Fruit fly (Drosophila melanogaster) whole organism, embryonic: Measurements from ENCODE around the gene CAH3.

ENCODE experiments used
- Abd-B ChIP-seq: fragments of 200-800 bp; sonication (Bioruptor generic); optimal IDR thresholded peaks from 2 replicates; lab custom pipeline; 2018; ENCODE audit warnings: missing biosample characterization, mild to moderate bottlenecking, missing genetic modification characterization, moderate library complexity
- BEAF-32 ChIP-seq: fragments of 200-800 bp; sonication (Bioruptor generic); optimal IDR thresholded peaks from 3 replicates; lab custom pipeline; 2017; ENCODE audit warnings: missing biosample characterization, missing genetic modification characterization, mild to moderate bottlenecking, moderate library complexity, missing genetic modification reagents
- CG10543 ChIP-seq: fragments of 200-800 bp; sonication (Bioruptor generic); optimal IDR thresholded peaks from 3 replicates; lab custom pipeline; 2017; ENCODE audit warnings: missing biosample characterization, mild to moderate bottlenecking, missing genetic modification characterization, moderate library complexity
- CG17361 ChIP-seq: fragments of 200-800 bp; sonication (Bioruptor generic); IDR thresholded peaks from 3 replicates; pipeline ENCODE4 v1.3.6; 2022; ENCODE audit warnings: missing biosample characterization, missing genetic modification characterization
- CG32532 ChIP-seq: fragments of 200-800 bp; sonication (Bioruptor generic); IDR thresholded peaks from 2 replicates; pipeline ENCODE4 v1.3.6; 2022; ENCODE audit warnings: missing biosample characterization, missing genetic modification characterization
- CG6854 ChIP-seq: fragments of 200-800 bp; sonication (Bioruptor generic); optimal IDR thresholded peaks from 3 replicates; lab custom pipeline; 2017; ENCODE audit warnings: missing biosample characterization, mild to moderate bottlenecking, missing genetic modification characterization
- CG9215 ChIP-seq: fragments of 200-800 bp; sonication (Bioruptor generic); IDR thresholded peaks from 2 replicates; pipeline ENCODE4 v1.3.6; 2022; ENCODE audit warnings: missing biosample characterization, missing genetic modification characterization
- CG9437 ChIP-seq: fragments of 200-800 bp; sonication (Bioruptor generic); optimal IDR thresholded peaks from 2 replicates; lab custom pipeline; 2018; ENCODE audit warnings: missing biosample characterization, mild to moderate bottlenecking, missing genetic modification characterization
- CG9797 ChIP-seq: fragments of 200-800 bp; sonication (Bioruptor generic); optimal IDR thresholded peaks from 3 replicates; lab custom pipeline; 2018; ENCODE audit warnings: missing biosample characterization, mild to moderate bottlenecking, missing genetic modification characterization
- Chrac-16 ChIP-seq: fragments of 200-800 bp; sonication (Bioruptor generic); optimal IDR thresholded peaks from 3 replicates; lab custom pipeline; 2016; ENCODE audit warnings: missing biosample characterization, missing genetic modification characterization
- Dip2 ChIP-seq: fragments of 200-800 bp; sonication (Bioruptor generic); IDR thresholded peaks from 2 replicates; pipeline ENCODE4 v1.3.6; 2022; ENCODE audit warnings: missing biosample characterization, missing genetic modification characterization
- GATAe ChIP-seq: fragments of 200-800 bp; sonication (Bioruptor generic); conservative IDR thresholded peaks from 2 replicates; pipeline ENCODE4 v1.3.6; 2022; ENCODE audit warnings: missing biosample characterization, missing genetic modification characterization
- Gsc ChIP-seq: fragments of 200-800 bp; sonication (Bioruptor generic); IDR thresholded peaks from 2 replicates; pipeline ENCODE4 v1.3.6; 2022; ENCODE audit warnings: missing biosample characterization, missing genetic modification characterization
- HLH3B ChIP-seq: fragments of 200-800 bp; sonication (Bioruptor generic); IDR thresholded peaks from 2 replicates; pipeline ENCODE4 v1.3.6; 2022; ENCODE audit warnings: missing biosample characterization, missing genetic modification characterization
- HmgD ChIP-seq: fragments of 200-800 bp; sonication (Bioruptor generic); optimal IDR thresholded peaks from 3 replicates; lab custom pipeline; 2016; ENCODE audit warnings: missing biosample characterization, missing genetic modification characterization
- Hmx ChIP-seq: fragments of 200-800 bp; sonication (Bioruptor generic); optimal IDR thresholded peaks from 2 replicates; lab custom pipeline; 2016; ENCODE audit warnings: missing biosample characterization, missing genetic modification characterization
- Hr3 ChIP-seq: fragments of 200-800 bp; sonication (Bioruptor generic); optimal IDR thresholded peaks from 3 replicates; lab custom pipeline; 2016; ENCODE audit warnings: missing biosample characterization, missing genetic modification characterization
- Hsf ChIP-seq: fragments of 200-800 bp; sonication (Bioruptor generic); optimal IDR thresholded peaks from 3 replicates; lab custom pipeline; 2016; ENCODE audit warnings: missing biosample characterization, missing genetic modification characterization
- MBD-R2 ChIP-seq: fragments of 200-800 bp; sonication (Bioruptor generic); IDR thresholded peaks from 2 replicates; pipeline ENCODE4 v1.3.6; 2022; ENCODE audit warnings: missing biosample characterization, missing genetic modification characterization
- Usf ChIP-seq: fragments of 200-800 bp; sonication (Bioruptor generic); optimal IDR thresholded peaks from 2 replicates; lab custom pipeline; 2017; ENCODE audit warnings: missing genotype, missing biosample characterization, missing genetic modification characterization
- amos ChIP-seq: fragments of 200-800 bp; sonication (Bioruptor generic); IDR thresholded peaks from 2 replicates; pipeline ENCODE4 v1.3.6; 2022; ENCODE audit warnings: missing biosample characterization, missing genetic modification characterization; ENCODE audit not compliant: partially characterized antibody
- ap ChIP-seq: fragments of 200-800 bp; sonication (Bioruptor generic); IDR thresholded peaks from 2 replicates; pipeline ENCODE4 v1.3.6; 2022; ENCODE audit warnings: missing biosample characterization, missing genetic modification characterization
- ara ChIP-seq: fragments of 200-800 bp; sonication (Bioruptor generic); IDR thresholded peaks from 2 replicates; pipeline ENCODE4 v1.3.6; 2022; ENCODE audit warnings: missing biosample characterization, missing genetic modification characterization
- cato ChIP-seq: fragments of 200-800 bp; sonication (Bioruptor generic); optimal IDR thresholded peaks from 2 replicates; lab custom pipeline; 2016; ENCODE audit warnings: missing biosample characterization, missing genetic modification characterization, borderline replicate concordance
- chif ChIP-seq, 2 experiments: fragments of 200-800 bp; sonication (Bioruptor generic); optimal IDR thresholded peaks; 3 replicates each; lab custom pipeline; 2016; ENCODE audit warnings: missing biosample characterization in 2 of 2, missing genetic modification characterization in 2 of 2
- corto ChIP-seq: fragments of 200-800 bp; sonication (Bioruptor generic); optimal IDR thresholded peaks from 2 replicates; lab custom pipeline; 2016; ENCODE audit warnings: missing biosample characterization, mild to moderate bottlenecking, missing genetic modification characterization, moderate library complexity
- crc ChIP-seq: fragments of 200-800 bp; sonication (Bioruptor generic); optimal IDR thresholded peaks from 2 replicates; lab custom pipeline; 2016; ENCODE audit warnings: missing biosample characterization, missing genetic modification characterization
- dmrt11E ChIP-seq: fragments of 200-800 bp; sonication (Bioruptor generic); optimal IDR thresholded peaks from 3 replicates; lab custom pipeline; 2018; ENCODE audit warnings: missing biosample characterization, mild to moderate bottlenecking, missing genetic modification characterization, moderate library complexity
- emc ChIP-seq: fragments of 200-800 bp; sonication (Bioruptor generic); optimal IDR thresholded peaks from 2 replicates; lab custom pipeline; 2016; ENCODE audit warnings: missing biosample characterization, missing genetic modification characterization
- ems ChIP-seq: fragments of 200-800 bp; sonication (Bioruptor generic); optimal IDR thresholded peaks from 3 replicates; lab custom pipeline; 2016; ENCODE audit warnings: missing biosample characterization, missing genetic modification characterization
- esg ChIP-seq: fragments of 200-800 bp; sonication (Bioruptor generic); conservative IDR thresholded peaks from 2 replicates; pipeline ENCODE4 v1.3.6; 2022; ENCODE audit warnings: missing biosample characterization, missing genetic modification characterization
- fd102C ChIP-seq: fragments of 200-800 bp; sonication (Bioruptor generic); optimal IDR thresholded peaks from 2 replicates; lab custom pipeline; 2018; ENCODE audit warnings: missing biosample characterization, mild to moderate bottlenecking, missing genetic modification characterization, moderate library complexity
- fd64A ChIP-seq: fragments of 200-800 bp; sonication (Bioruptor generic); optimal IDR thresholded peaks from 3 replicates; lab custom pipeline; 2018; ENCODE audit warnings: missing biosample characterization, mild to moderate bottlenecking, missing genetic modification characterization
- fd96Cb ChIP-seq: fragments of 200-800 bp; sonication (Bioruptor generic); optimal IDR thresholded peaks from 2 replicates; lab custom pipeline; 2018; ENCODE audit warnings: missing biosample characterization, mild to moderate bottlenecking, missing genetic modification characterization, moderate library complexity
- gce ChIP-seq: fragments of 200-800 bp; sonication (Bioruptor generic); IDR thresholded peaks from 3 replicates; pipeline ENCODE4 v1.3.6; 2022; ENCODE audit warnings: missing biosample characterization, missing genetic modification characterization
- gem ChIP-seq: fragments of 200-800 bp; sonication (Bioruptor generic); optimal IDR thresholded peaks from 2 replicates; lab custom pipeline; 2019; ENCODE audit warnings: missing biosample characterization, mild to moderate bottlenecking, missing genetic modification characterization, moderate library complexity
- grau ChIP-seq: fragments of 200-800 bp; optimal IDR thresholded peaks from 3 replicates; lab custom pipeline; 2019; ENCODE audit warnings: missing biosample characterization, mild to moderate bottlenecking, missing genetic modification characterization, moderate library complexity
- gro ChIP-seq: fragments of 200-800 bp; sonication (Bioruptor generic); optimal IDR thresholded peaks from 2 replicates; lab custom pipeline; 2016; ENCODE audit warnings: missing biosample characterization, missing genetic modification characterization
- gsb ChIP-seq: fragments of 200-800 bp; sonication (Bioruptor generic); IDR thresholded peaks from 2 replicates; pipeline ENCODE4 v1.3.6; 2022; ENCODE audit warnings: missing biosample characterization, missing genetic modification characterization
- h ChIP-seq: fragments of >200 bp; optimal IDR thresholded peaks from 2 replicates; lab custom pipeline; 2017
- insv ChIP-seq, 2 experiments: fragments of 200-800 bp; sonication (Bioruptor generic); optimal IDR thresholded peaks; 3 replicates each; lab custom pipeline; 2016 to 2018; ENCODE audit warnings: missing biosample characterization in 2 of 2, missing genetic modification characterization in 2 of 2
- mam ChIP-seq: fragments of 200-800 bp; sonication (Bioruptor generic); optimal IDR thresholded peaks from 3 replicates; lab custom pipeline; 2016; ENCODE audit warnings: missing biosample characterization, missing genetic modification characterization
- nau ChIP-seq: fragments of 200-800 bp; sonication (Bioruptor generic); optimal IDR thresholded peaks from 3 replicates; lab custom pipeline; 2017; ENCODE audit warnings: missing biosample characterization, mild to moderate bottlenecking, missing genetic modification characterization, missing genetic modification reagents
- nerfin-1 ChIP-seq: fragments of 200-800 bp; sonication (Bioruptor generic); optimal IDR thresholded peaks from 3 replicates; lab custom pipeline; 2019; ENCODE audit warnings: missing biosample characterization, mild to moderate bottlenecking, missing genetic modification characterization, moderate library complexity
- pho ChIP-seq: fragments of 200-800 bp; sonication (Bioruptor generic); optimal IDR thresholded peaks from 2 replicates; lab custom pipeline; 2016; ENCODE audit warnings: missing biosample characterization, missing genetic modification characterization
- phol ChIP-seq: fragments of 200-800 bp; sonication (Bioruptor generic); optimal IDR thresholded peaks from 3 replicates; lab custom pipeline; 2018; ENCODE audit warnings: missing biosample characterization, mild to moderate bottlenecking, missing genetic modification characterization, moderate library complexity
- ranshi ChIP-seq: fragments of 200-800 bp; sonication (Bioruptor generic); IDR thresholded peaks from 2 replicates; pipeline ENCODE4 v1.3.6; 2022; ENCODE audit warnings: missing biosample characterization, missing genetic modification characterization
- shn ChIP-seq: fragments of 200-800 bp; sonication (Bioruptor generic); optimal IDR thresholded peaks from 3 replicates; lab custom pipeline; 2016; ENCODE audit warnings: missing biosample characterization, missing genetic modification characterization
- trem ChIP-seq: fragments of 200-800 bp; optimal IDR thresholded peaks from 3 replicates; lab custom pipeline; 2019; ENCODE audit warnings: missing biosample characterization, mild to moderate bottlenecking, missing genetic modification characterization, moderate library complexity
- wor ChIP-seq: fragments of 200-800 bp; sonication (Bioruptor generic); IDR thresholded peaks from 2 replicates; pipeline ENCODE4 v1.3.6; 2022; ENCODE audit warnings: missing biosample characterization, missing genetic modification characterization
- zen ChIP-seq: fragments of 200-800 bp; sonication (Bioruptor generic); optimal IDR thresholded peaks from 3 replicates; lab custom pipeline; 2018; ENCODE audit warnings: missing biosample characterization, mild to moderate bottlenecking, missing genetic modification characterization, moderate library complexity
- zfh1 ChIP-seq: fragments of 200-800 bp; sonication (Bioruptor generic); IDR thresholded peaks from 3 replicates; pipeline ENCODE4 v1.3.6; 2022; ENCODE audit warnings: missing biosample characterization, missing genetic modification characterization

Gene CAH3

dm6 chrX:8665576-8666297 lies 15.3 kb upstream of the CAH3 start (continued):
- no peak for TF ChIP-seq ara (GFP tag; lab: Robert Waterston, UW)
- no peak for TF ChIP-seq h (lab: Kevin White, UChicago)
- no peak for TF ChIP-seq gce
- TF ChIP-seq shn (GFP tag; lab: Kevin White, UChicago) = no peak
- no peak for TF ChIP-seq Gsc (GFP tag; lab: Robert Waterston, UW)
- no peak for TF ChIP-seq amos
- TF ChIP-seq Chrac-16 (GFP tag; lab: Kevin White, UChicago) = no peak
- TF ChIP-seq ems (GFP tag; lab: Kevin White, UChicago) = no peak
- TF ChIP-seq gro = no peak
- TF ChIP-seq crc (GFP tag; lab: Kevin White, UChicago) = no peak
- TF ChIP-seq esg (GFP tag; lab: Robert Waterston, UW) = no peak
- no peak for TF ChIP-seq Abd-B (GFP tag; lab: Kevin White, UChicago)
- no peak for TF ChIP-seq nerfin-1 (tag; lab: Kevin White, UChicago)
- TF ChIP-seq grau (tag; lab: Kevin White, UChicago) = peak; percentile 5
- TF ChIP-seq Hsf = no peak
- no peak for TF ChIP-seq CG9797 (GFP tag; lab: Kevin White, UChicago)
- peak; percentile 57 for TF ChIP-seq dmrt11E (tag; lab: Kevin White, UChicago)
- no peak for TF ChIP-seq CG32532 (GFP tag; lab: Robert Waterston, UW)
- no peak for TF ChIP-seq mam (GFP tag; lab: Kevin White, UChicago)
- TF ChIP-seq CG6854 (GFP tag; lab: Kevin White, UChicago) = no peak
- no peak for TF ChIP-seq insv (GFP tag; optimal IDR thresholded peaks at IDR 0.05; lab: Kevin White, UChicago)
- no peak for TF ChIP-seq HmgD (GFP tag; lab: Kevin White, UChicago)
- no peak for TF ChIP-seq zfh1 (GFP tag; lab: Robert Waterston, UW)
- TF ChIP-seq GATAe (GFP tag; lab: Robert Waterston, UW) = no peak
- no peak for TF ChIP-seq gsb (GFP tag; lab: Robert Waterston, UW)
- TF ChIP-seq fd64A (GFP tag; lab: Kevin White, UChicago) = no peak
- TF ChIP-seq pho (GFP tag; lab: Kevin White, UChicago) = no peak
- no peak for TF ChIP-seq Hmx
- TF ChIP-seq trem (tag; lab: Kevin White, UChicago) = no peak
- no peak for TF ChIP-seq fd96Cb (tag; lab: Kevin White, UChicago)
- no peak for TF ChIP-seq ap (GFP tag; lab: Robert Waterston, UW)
- TF ChIP-seq fd102C (GFP tag; lab: Kevin White, UChicago) = peak; percentile 12
- no peak for TF ChIP-seq CG17361 (GFP tag; lab: Robert Waterston, UW)
- no peak for TF ChIP-seq BEAF-32
- TF ChIP-seq corto = no peak
- TF ChIP-seq Hr3 (GFP tag; lab: Kevin White, UChicago) = no peak
- no peak for TF ChIP-seq Dip2 (GFP tag; lab: Robert Waterston, UW)
- TF ChIP-seq cato (GFP tag; lab: Kevin White, UChicago) = no peak
- TF ChIP-seq CG10543 (GFP tag; lab: Kevin White, UChicago) = no peak
- TF ChIP-seq MBD-R2 (GFP tag; lab: Robert Waterston, UW) = no peak
- no peak for TF ChIP-seq HLH3B
- TF ChIP-seq chif (GFP tag; optimal IDR thresholded peaks at IDR 0.05; lab: Kevin White, UChicago) = no peak
- TF ChIP-seq gem (tag; lab: Kevin White, UChicago) = peak; percentile 47
- no peak for TF ChIP-seq Usf (GFP tag; lab: Kevin White, UChicago)
- no peak for TF ChIP-seq CG9215
- TF ChIP-seq ranshi (GFP tag; lab: Robert Waterston, UW) = no peak
- peak; percentile 50 for TF ChIP-seq zen
- TF ChIP-seq CG9437 = no peak
- TF ChIP-seq wor = no peak
- peak; percentile 15 for TF ChIP-seq phol (tag; lab: Kevin White, UChicago)
- TF ChIP-seq emc (GFP tag; lab: Kevin White, UChicago) = no peak
- TF ChIP-seq nau (GFP tag; lab: Kevin White, UChicago) = no peak
